Fruit fly (Drosophila melanogaster) whole organism, pupa: ENCODE data around the gene spdo.

ENCODE experiments used
- CG10348 ChIP-seq: fragments of 200-800 bp; sonication (Bioruptor generic); IDR thresholded peaks from 2 replicates; pipeline ENCODE4 v1.3.6; 2022; ENCODE audit warnings: missing biosample characterization, missing genetic modification characterization
- CG12605 ChIP-seq: fragments of 200-800 bp; sonication (Bioruptor generic); IDR thresholded peaks from 2 replicates; pipeline ENCODE4 v1.3.6; 2022; ENCODE audit warnings: missing biosample characterization, missing genetic modification characterization
- CG13204 ChIP-seq: fragments of 200-800 bp; sonication (Bioruptor generic); optimal IDR thresholded peaks from 2 replicates; lab custom pipeline; 2018; ENCODE audit warnings: missing biosample characterization, mild to moderate bottlenecking, missing genetic modification characterization, moderate library complexity
- CG14655 ChIP-seq: fragments of 200-800 bp; sonication (Bioruptor generic); optimal IDR thresholded peaks from 3 replicates; lab custom pipeline; 2017; ENCODE audit warnings: mild to moderate bottlenecking, missing biosample characterization, missing genetic modification reagents, missing genetic modification characterization
- CG15710 ChIP-seq: fragments of 200-800 bp; sonication (Bioruptor generic); optimal IDR thresholded peaks from 2 replicates; lab custom pipeline; 2018; ENCODE audit warnings: missing biosample characterization, mild to moderate bottlenecking, missing genetic modification characterization, moderate library complexity
- CG17806 ChIP-seq: fragments of 200-800 bp; sonication (Bioruptor generic); optimal IDR thresholded peaks from 2 replicates; lab custom pipeline; 2018; ENCODE audit warnings: missing biosample characterization, mild to moderate bottlenecking, missing genetic modification characterization, moderate library complexity
- CG32121 ChIP-seq: fragments of 200-800 bp; sonication (Bioruptor generic); IDR thresholded peaks from 2 replicates; pipeline ENCODE4 v1.3.6; 2022; ENCODE audit warnings: missing biosample characterization, missing genetic modification characterization
- CG34367 ChIP-seq: fragments of 200-800 bp; sonication (Bioruptor generic); optimal IDR thresholded peaks from 2 replicates; lab custom pipeline; 2018; ENCODE audit warnings: missing biosample characterization, mild to moderate bottlenecking, missing genetic modification characterization
- CG4496 ChIP-seq: fragments of 200-800 bp; sonication (Bioruptor generic); IDR thresholded peaks from 3 replicates; pipeline ENCODE4 v1.3.6; 2022; ENCODE audit warnings: missing biosample characterization, missing genetic modification characterization
- CG8159 ChIP-seq: fragments of 200-800 bp; sonication (Bioruptor generic); optimal IDR thresholded peaks from 3 replicates; lab custom pipeline; 2018; ENCODE audit warnings: missing biosample characterization, mild to moderate bottlenecking, missing genetic modification characterization, moderate library complexity
- CG8301 ChIP-seq: fragments of 200-800 bp; sonication (Bioruptor generic); optimal IDR thresholded peaks from 2 replicates; lab custom pipeline; 2018; ENCODE audit warnings: missing biosample characterization, mild to moderate bottlenecking, missing genetic modification characterization
- CG9948 ChIP-seq: fragments of 200-800 bp; sonication (Bioruptor generic); optimal IDR thresholded peaks from 2 replicates; lab custom pipeline; 2018; ENCODE audit warnings: missing biosample characterization, mild to moderate bottlenecking, missing genetic modification characterization, moderate library complexity
- D1 ChIP-seq: fragments of 200-800 bp; sonication (Bioruptor generic); optimal IDR thresholded peaks from 2 replicates; lab custom pipeline; 2018; ENCODE audit warnings: missing biosample characterization, mild to moderate bottlenecking, missing genetic modification characterization, moderate library complexity
- EcR ChIP-seq: fragments of 200-800 bp; sonication (Bioruptor generic); optimal IDR thresholded peaks from 3 replicates; lab custom pipeline; 2019; ENCODE audit warnings: missing biosample characterization, missing genetic modification characterization, mild to moderate bottlenecking, moderate library complexity, missing genetic modification reagents
- Ets98B ChIP-seq: fragments of 200-800 bp; sonication (Bioruptor generic); IDR thresholded peaks from 2 replicates; pipeline ENCODE4 v1.3.6; 2022; ENCODE audit warnings: missing biosample characterization, missing genetic modification characterization
- Pif1A ChIP-seq: fragments of 200-800 bp; sonication (Bioruptor generic); optimal IDR thresholded peaks from 3 replicates; lab custom pipeline; 2016; ENCODE audit warnings: missing biosample characterization, missing genetic modification characterization
- Pif1B ChIP-seq: fragments of 200-800 bp; sonication (Bioruptor generic); optimal IDR thresholded peaks from 3 replicates; lab custom pipeline; 2016; ENCODE audit warnings: missing biosample characterization, missing genetic modification characterization
- Snoo ChIP-seq: fragments of 200-800 bp; sonication (Bioruptor generic); optimal IDR thresholded peaks from 3 replicates; lab custom pipeline; 2017; ENCODE audit warnings: missing biosample characterization, mild to moderate bottlenecking, missing genetic modification characterization, inconsistent platforms
- fd96Ca ChIP-seq: fragments of 200-800 bp; sonication (Bioruptor generic); IDR thresholded peaks from 3 replicates; pipeline ENCODE4 v1.3.6; 2022; ENCODE audit warnings: missing biosample characterization, missing genetic modification characterization
- gl ChIP-seq: fragments of 200-800 bp; sonication (Bioruptor generic); optimal IDR thresholded peaks from 2 replicates; lab custom pipeline; 2018; ENCODE audit warnings: missing biosample characterization, mild to moderate bottlenecking, missing genetic modification characterization
- rn ChIP-seq: fragments of 200-800 bp; sonication (Bioruptor generic); IDR thresholded peaks from 2 replicates; pipeline ENCODE4 v1.3.6; 2022; ENCODE audit warnings: missing biosample characterization, missing genetic modification characterization

The spdo gene

DNA sequence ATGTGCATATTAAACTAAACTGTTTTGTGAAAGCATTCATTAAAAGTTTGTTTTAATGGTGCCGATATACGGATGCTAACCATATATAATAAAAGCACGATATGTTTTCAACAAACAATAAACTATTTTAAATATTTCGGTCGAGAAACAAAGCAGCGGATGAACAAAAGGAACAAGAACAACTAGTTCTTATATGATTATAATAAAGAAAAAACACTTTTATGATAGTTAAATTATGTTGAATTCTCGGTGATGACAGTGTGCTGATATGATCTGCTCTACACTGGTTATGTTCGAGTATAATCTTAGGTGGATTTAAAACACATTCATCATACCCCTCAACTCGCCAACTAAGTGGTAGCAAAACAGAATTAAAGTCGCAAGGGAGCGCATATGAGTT, 574 bp upstream of the spdo start:
- TF ChIP-seq CG17806 (no peak), Ets98B (GFP tag; lab: Robert Waterston, UW) (no peak), CG15710 (tag; lab: Kevin White, UChicago) (no peak), Pif1A (GFP tag; lab: Kevin White, UChicago) (no peak), D1 (tag; lab: Kevin White, UChicago) (no peak), CG8159 (no peak), CG12605 (GFP tag; lab: Robert Waterston, UW) (no peak), CG14655 (GFP tag; lab: Kevin White, UChicago) (no peak), CG34367 (tag; lab: Kevin White, UChicago) (no peak), CG13204 (GFP tag; lab: Kevin White, UChicago) (no peak), gl (tag; lab: Kevin White, UChicago) (no peak), Snoo (tag; lab: Kevin White, UChicago) (no peak), CG8301 (no peak), fd96Ca (no peak), CG32121 (GFP tag; lab: Robert Waterston, UW) (no peak), rn (no peak), Pif1B (no peak), CG9948 (tag; lab: Kevin White, UChicago) (no peak), CG4496 (GFP tag; lab: Robert Waterston, UW) (no peak), CG10348 (no peak)

DNA sequence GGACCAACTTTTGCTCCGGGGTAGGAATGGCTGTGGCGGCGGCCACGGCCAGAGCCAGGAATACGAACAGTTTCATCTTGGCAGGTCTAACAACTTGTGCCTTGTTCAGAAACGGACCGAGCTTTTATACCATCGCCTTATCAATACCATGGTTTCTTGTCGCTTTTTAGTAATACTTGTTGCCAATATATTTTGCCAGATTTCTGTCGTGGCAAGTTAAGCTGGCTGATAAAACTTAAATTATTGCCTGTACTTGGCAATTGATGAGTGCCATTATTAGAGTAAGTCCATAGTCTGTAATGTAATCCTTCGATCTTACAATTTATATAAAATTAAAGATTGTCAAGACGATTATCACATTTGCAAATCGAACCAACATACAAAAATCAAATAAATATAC, 11.3 kb downstream of the spdo start, which contains the start of gene Jon99Fii:
Gene Jon99Fii, minus strand, starts transcription at position 101 of the 400 bp plus-strand sequence.
- TF ChIP-seq gl (tag; lab: Kevin White, UChicago): no peak
- no peak for TF ChIP-seq CG13204 (GFP tag; lab: Kevin White, UChicago)
- TF ChIP-seq CG17806: no peak
- no peak for TF ChIP-seq Pif1B
- no peak for TF ChIP-seq CG4496 (GFP tag; lab: Robert Waterston, UW)
- no peak for TF ChIP-seq EcR (GFP tag; lab: Kevin White, UChicago)
- no peak for TF ChIP-seq CG10348
- no peak for TF ChIP-seq Ets98B (GFP tag; lab: Robert Waterston, UW)
- TF ChIP-seq CG8159: no peak
- no peak for TF ChIP-seq CG9948 (tag; lab: Kevin White, UChicago)
- TF ChIP-seq CG34367 (tag; lab: Kevin White, UChicago): no peak
- no peak for TF ChIP-seq CG15710 (tag; lab: Kevin White, UChicago)
- TF ChIP-seq fd96Ca: no peak
- no peak for TF ChIP-seq rn
- TF ChIP-seq CG14655 (GFP tag; lab: Kevin White, UChicago): no peak
- no peak for TF ChIP-seq Snoo (tag; lab: Kevin White, UChicago)
- no peak for TF ChIP-seq CG12605 (GFP tag; lab: Robert Waterston, UW)

DNA sequence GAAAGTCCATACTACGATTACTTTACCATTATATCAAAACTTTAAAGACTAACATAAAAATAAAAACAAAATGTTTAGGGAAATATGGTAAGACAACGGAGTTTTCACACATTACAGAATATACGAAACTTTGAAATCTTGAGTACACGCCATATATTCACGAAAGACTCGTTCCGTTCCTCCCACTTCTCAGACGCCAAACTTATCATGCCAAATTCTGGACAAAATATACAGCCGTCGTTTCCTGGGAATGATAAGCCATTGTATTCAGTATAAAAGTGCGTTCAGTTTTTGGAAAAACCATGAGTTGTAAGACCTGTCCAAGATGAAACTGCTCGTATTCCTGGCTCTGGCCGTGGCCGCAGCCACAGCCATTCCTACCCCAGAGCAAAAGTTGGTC, 12.2 kb downstream of the spdo start, which contains the start of gene Jon99Fi:
Gene Jon99Fi, plus strand, starts transcription at position 301 of the 400 bp plus-strand sequence.
- TF ChIP-seq CG10348 (no peak), D1 (tag; lab: Kevin White, UChicago) (no peak), CG12605 (GFP tag; lab: Robert Waterston, UW) (no peak), CG32121 (GFP tag; lab: Robert Waterston, UW) (no peak), EcR (GFP tag; lab: Kevin White, UChicago) (no peak), CG9948 (tag; lab: Kevin White, UChicago) (no peak), Pif1A (GFP tag; lab: Kevin White, UChicago) (no peak), CG4496 (GFP tag; lab: Robert Waterston, UW) (no peak), fd96Ca (no peak)
- TF ChIP-seq, all 21 proteins: peak for 0

DNA sequence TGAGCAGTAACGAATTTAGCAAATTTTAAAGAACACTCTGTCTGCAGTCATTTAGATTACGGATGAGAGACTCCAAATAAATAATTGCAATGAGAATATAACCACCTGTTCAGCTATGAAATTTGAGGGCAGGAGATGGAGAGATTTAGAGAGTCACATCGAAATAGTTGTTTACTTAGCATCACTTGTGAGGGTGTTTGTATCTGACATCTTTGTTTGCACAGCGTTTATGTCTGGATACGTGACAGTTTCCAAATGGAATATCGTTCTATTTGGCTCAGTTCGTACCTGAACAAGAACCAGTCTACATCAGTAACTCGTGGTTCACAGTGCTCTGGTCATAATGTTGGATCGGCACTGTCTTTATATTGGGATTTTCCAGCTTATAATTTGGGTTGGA, 13.3 kb downstream of the spdo start, which contains the start of gene PH4alphaSG2:
Gene PH4alphaSG2, plus strand, starts transcription at position 278 of the 400 bp plus-strand sequence.
- TF ChIP-seq CG8301 (no peak), CG15710 (tag; lab: Kevin White, UChicago) (no peak), D1 (tag; lab: Kevin White, UChicago) (no peak), CG10348 (no peak), CG14655 (GFP tag; lab: Kevin White, UChicago) (no peak), CG9948 (tag; lab: Kevin White, UChicago) (no peak), CG4496 (GFP tag; lab: Robert Waterston, UW) (no peak)
- TF ChIP-seq, all 21 proteins: peak for 0

DNA sequence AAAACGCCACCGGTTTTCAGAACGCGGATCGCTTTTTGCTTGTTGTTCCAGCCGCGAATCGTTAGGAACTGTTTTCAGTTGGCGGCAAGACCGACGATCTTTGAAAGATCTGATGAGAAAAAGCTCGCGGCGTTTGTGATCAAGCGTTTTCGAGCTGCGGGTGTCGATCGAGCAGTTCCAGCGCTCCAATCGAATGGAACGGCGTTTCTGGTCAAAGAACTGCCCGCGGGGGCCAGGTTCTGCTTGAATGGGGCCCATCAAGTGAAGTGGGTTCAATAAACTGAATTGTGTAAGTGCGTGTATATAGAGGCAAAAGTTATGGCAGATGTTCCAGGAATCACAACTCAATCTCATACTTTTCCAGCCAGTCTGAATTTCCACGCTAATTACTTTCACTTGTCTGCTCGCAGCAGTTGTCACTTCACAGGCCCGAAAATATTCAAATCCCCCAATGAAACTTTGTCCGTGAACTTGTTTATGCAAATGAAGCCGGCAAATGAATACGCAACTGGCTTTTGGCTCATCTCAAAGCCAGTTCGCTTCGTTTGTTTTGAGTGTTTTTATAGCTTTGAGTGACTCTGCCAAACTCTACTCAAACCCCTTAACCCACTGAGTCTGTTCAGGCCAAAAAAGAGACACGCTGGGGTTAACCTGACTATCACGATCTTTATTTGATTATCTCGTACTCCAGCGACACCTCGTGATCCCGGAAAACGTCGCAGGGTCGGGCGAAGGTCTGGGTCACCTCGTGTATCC, 19.8 kb downstream of the spdo start, which contains the start of gene PH4alphaMP:
Gene PH4alphaMP, minus strand, starts transcription at position 51 of the 756 bp plus-strand sequence.
- no peak for TF ChIP-seq CG12605 (GFP tag; lab: Robert Waterston, UW)
- TF ChIP-seq Ets98B (GFP tag; lab: Robert Waterston, UW): no peak
- TF ChIP-seq CG13204 (GFP tag; lab: Kevin White, UChicago): no peak
- no peak for TF ChIP-seq CG32121 (GFP tag; lab: Robert Waterston, UW)
- TF ChIP-seq D1 (tag; lab: Kevin White, UChicago): no peak
- TF ChIP-seq, all 21 proteins: peak for 0

DNA sequence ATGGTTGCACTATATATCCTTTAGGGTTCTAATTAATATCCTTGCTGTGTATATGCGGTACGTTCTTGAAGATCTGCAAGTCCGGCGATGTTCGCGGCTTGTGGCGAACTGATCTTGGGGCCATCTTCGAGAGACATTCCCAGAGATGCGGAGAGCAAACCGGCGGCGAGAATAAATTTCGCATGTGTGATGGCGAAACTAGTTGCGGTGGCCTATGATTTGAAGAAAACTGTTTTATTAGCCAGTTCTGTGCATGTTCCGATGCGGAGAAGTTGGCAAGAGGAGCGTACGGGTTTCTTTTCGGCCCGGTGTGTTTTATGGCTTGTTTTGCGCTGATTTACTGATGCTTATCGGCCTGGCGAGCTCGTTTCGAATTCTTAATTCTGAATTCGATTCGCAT, 23.7 kb downstream of the spdo start, which contains the start of gene PH4alphaNE1:
Gene PH4alphaNE1, minus strand, starts transcription at position 101 of the 400 bp plus-strand sequence.
- no peak for TF ChIP-seq CG13204 (GFP tag; lab: Kevin White, UChicago)
- no peak for TF ChIP-seq D1 (tag; lab: Kevin White, UChicago)
- no peak for TF ChIP-seq CG8159
- TF ChIP-seq CG14655 (GFP tag; lab: Kevin White, UChicago): no peak
- no peak for TF ChIP-seq CG17806
- TF ChIP-seq fd96Ca: no peak
- TF ChIP-seq CG4496 (GFP tag; lab: Robert Waterston, UW): no peak
- TF ChIP-seq EcR (GFP tag; lab: Kevin White, UChicago): no peak
- TF ChIP-seq CG10348: no peak
- TF ChIP-seq Pif1A (GFP tag; lab: Kevin White, UChicago): no peak
- TF ChIP-seq CG8301: no peak
